Fruit fly (Drosophila melanogaster) whole organism, embryonic: ENCODE results near the gene Capr.

ENCODE experiments used
- Antp ChIP-seq: fragments of 200-800 bp; sonication (Bioruptor generic); optimal IDR thresholded peaks from 3 replicates; lab custom pipeline; 2016; ENCODE audit warnings: missing biosample characterization, missing genetic modification characterization
- Awh ChIP-seq: fragments of 200-800 bp; sonication (Bioruptor generic); IDR thresholded peaks from 2 replicates; pipeline ENCODE4, ENCODE4 v1.3.6; 2022; ENCODE audit warnings: missing biosample characterization, missing genetic modification characterization
- BEAF-32 ChIP-seq: fragments of 200-800 bp; sonication (Bioruptor generic); optimal IDR thresholded peaks from 3 replicates; lab custom pipeline; 2017; ENCODE audit warnings: missing biosample characterization, missing genetic modification characterization, mild to moderate bottlenecking, moderate library complexity, missing genetic modification reagents
- CG11093 ChIP-seq: fragments of 200-800 bp; sonication (Bioruptor generic); IDR thresholded peaks from 3 replicates; pipeline ENCODE4 v1.3.6; 2022; ENCODE audit warnings: missing biosample characterization, missing genetic modification characterization
- CG12071 ChIP-seq: fragments of 200-800 bp; sonication (Bioruptor generic); optimal IDR thresholded peaks from 3 replicates; lab custom pipeline; 2018; ENCODE audit warnings: missing biosample characterization, mild to moderate bottlenecking, missing genetic modification characterization
- CG12659 ChIP-seq: fragments of 200-800 bp; sonication (Bioruptor generic); optimal IDR thresholded peaks from 3 replicates; lab custom pipeline; 2017; ENCODE audit warnings: mild to moderate bottlenecking, missing biosample characterization, missing genetic modification reagents, missing genetic modification characterization
- CG13775 ChIP-seq: fragments of 200-800 bp; sonication (Bioruptor generic); optimal IDR thresholded peaks from 3 replicates; lab custom pipeline; 2017; ENCODE audit warnings: missing biosample characterization, mild to moderate bottlenecking, missing genetic modification characterization
- CG17802 ChIP-seq: fragments of 200-800 bp; sonication (Bioruptor generic); optimal IDR thresholded peaks from 2 replicates; lab custom pipeline; 2018; ENCODE audit warnings: missing biosample characterization, mild to moderate bottlenecking, missing genetic modification characterization, moderate library complexity
- CG2678 ChIP-seq: fragments of 200-800 bp; sonication (Bioruptor generic); optimal IDR thresholded peaks from 3 replicates; lab custom pipeline; 2019; ENCODE audit warnings: missing biosample characterization, mild to moderate bottlenecking, missing genetic modification characterization, moderate library complexity
- CG3838 ChIP-seq: fragments of 200-800 bp; sonication (Bioruptor generic); optimal IDR thresholded peaks from 3 replicates; lab custom pipeline; 2016; ENCODE audit warnings: missing biosample characterization, missing genetic modification characterization
- CG4854 ChIP-seq: fragments of 200-800 bp; sonication (Bioruptor generic); optimal IDR thresholded peaks from 2 replicates; lab custom pipeline; 2016; ENCODE audit warnings: missing biosample characterization, missing genetic modification characterization, inconsistent platforms
- CG5180 ChIP-seq: fragments of 200-800 bp; sonication (Bioruptor generic); optimal IDR thresholded peaks from 3 replicates; lab custom pipeline; 2017; ENCODE audit warnings: missing biosample characterization, missing genetic modification characterization, mild to moderate bottlenecking, moderate library complexity, missing genetic modification reagents
- CG7786 ChIP-seq: fragments of 200-800 bp; sonication (Bioruptor generic); optimal IDR thresholded peaks from 2 replicates; lab custom pipeline; 2016; ENCODE audit warnings: missing biosample characterization, missing genetic modification characterization
- CG9817 ChIP-seq: fragments of 200-800 bp; sonication (Bioruptor generic); optimal IDR thresholded peaks from 2 replicates; lab custom pipeline; 2018; ENCODE audit warnings: missing biosample characterization, mild to moderate bottlenecking, missing genetic modification characterization, moderate library complexity
- Dbx ChIP-seq: fragments of 200-800 bp; sonication (Bioruptor generic); IDR thresholded peaks from 3 replicates; pipeline ENCODE4 v1.3.6; 2022; ENCODE audit warnings: missing biosample characterization, missing genetic modification characterization
- Dref ChIP-seq: fragments of 200-800 bp; sonication (Bioruptor generic); IDR thresholded peaks from 2 replicates; pipeline ENCODE4 v1.3.6; 2022; ENCODE audit warnings: missing biosample characterization, missing genetic modification characterization
- E2f2 ChIP-seq: fragments of 200-800 bp; sonication (Bioruptor generic); IDR thresholded peaks from 2 replicates; pipeline ENCODE4 v1.3.6; 2022; ENCODE audit warnings: missing biosample characterization, missing genetic modification characterization
- HLHmδ ChIP-seq: fragments of 200-800 bp; sonication (Bioruptor generic); optimal IDR thresholded peaks from 2 replicates; lab custom pipeline; 2018; ENCODE audit warnings: missing biosample characterization, mild to moderate bottlenecking, missing genetic modification characterization, moderate library complexity
- Meics ChIP-seq: fragments of 200-800 bp; sonication (Bioruptor generic); optimal IDR thresholded peaks from 2 replicates; lab custom pipeline; 2017; ENCODE audit warnings: missing biosample characterization, mild to moderate bottlenecking, missing genetic modification characterization
- Myb ChIP-seq: fragments of 200-800 bp; sonication (Bioruptor generic); optimal IDR thresholded peaks from 2 replicates; lab custom pipeline; 2016; ENCODE audit warnings: missing biosample characterization, missing genetic modification characterization
- NfI ChIP-seq: fragments of 200-800 bp; sonication (Bioruptor generic); optimal IDR thresholded peaks from 3 replicates; lab custom pipeline; 2018; ENCODE audit warnings: missing biosample characterization, mild to moderate bottlenecking, missing genetic modification characterization, moderate library complexity
- Rfx ChIP-seq: fragments of 200-800 bp; sonication (Bioruptor generic); IDR thresholded peaks from 2 replicates; pipeline ENCODE4 v1.3.6; 2022; ENCODE audit warnings: missing biosample characterization, missing genetic modification characterization
- al ChIP-seq: fragments of 200-800 bp; sonication (Bioruptor generic); IDR thresholded peaks from 2 replicates; pipeline ENCODE4 v1.3.6; 2022; ENCODE audit warnings: missing biosample characterization, missing genetic modification characterization
- ash1 ChIP-seq: fragments of 200-800 bp; sonication (Bioruptor generic); optimal IDR thresholded peaks from 2 replicates; lab custom pipeline; 2018; ENCODE audit warnings: missing biosample characterization, mild to moderate bottlenecking, missing genetic modification characterization
- mam ChIP-seq: fragments of 200-800 bp; sonication (Bioruptor generic); optimal IDR thresholded peaks from 3 replicates; lab custom pipeline; 2016; ENCODE audit warnings: missing biosample characterization, missing genetic modification characterization
- pan ChIP-seq, 4 experiments: fragments of >200 bp in 3 of 4; fragments of 200-800 bp in 1 of 4; sonication (Bioruptor generic) in 1 of 4; optimal IDR thresholded peaks in 3 of 4; IDR thresholded peaks in 1 of 4; 2 replicates each; pipeline versions ENCODE4 v1.3.6 to Lab custom; 2017 to 2022; ENCODE audit warnings: missing biosample characterization in 2 of 4, missing genetic modification characterization in 2 of 4, mixed read lengths in 1 of 4
- pfk ChIP-seq: fragments of 200-800 bp; sonication (Bioruptor generic); optimal IDR thresholded peaks from 2 replicates; lab custom pipeline; 2018; ENCODE audit warnings: missing biosample characterization, mild to moderate bottlenecking, missing genetic modification characterization, moderate library complexity
- pzg ChIP-seq: fragments of 200-800 bp; sonication (Bioruptor generic); optimal IDR thresholded peaks from 3 replicates; lab custom pipeline; 2018; ENCODE audit warnings: missing biosample characterization, mild to moderate bottlenecking, missing genetic modification characterization, moderate library complexity
- schlank ChIP-seq: fragments of 200-800 bp; sonication (Bioruptor generic); optimal IDR thresholded peaks from 2 replicates; lab custom pipeline; 2018; ENCODE audit warnings: missing biosample characterization, mild to moderate bottlenecking, missing genetic modification characterization
- sens ChIP-seq: fragments of 200-800 bp; sonication (Bioruptor generic); peaks from one replicate; lab custom pipeline; 2016; ENCODE audit warnings: missing biosample characterization, missing genetic modification characterization
- sob ChIP-seq: fragments of 200-800 bp; sonication (Bioruptor generic); IDR thresholded peaks from 2 replicates; pipeline ENCODE4 v1.3.6; 2022; ENCODE audit warnings: missing biosample characterization, missing genetic modification characterization
- ttk ChIP-seq: fragments of 200-800 bp; sonication (Bioruptor generic); IDR thresholded peaks from 2 replicates; pipeline ENCODE4 v2.1.2; 2022; ENCODE audit warnings: missing biosample characterization, missing genetic modification characterization
- unpg ChIP-seq: fragments of 200-800 bp; sonication (Bioruptor generic); optimal IDR thresholded peaks from 3 replicates; lab custom pipeline; 2018; ENCODE audit warnings: missing biosample characterization, mild to moderate bottlenecking, missing genetic modification characterization, moderate library complexity
- usp ChIP-seq: fragments of >200 bp; optimal IDR thresholded peaks from 2 replicates; lab custom pipeline; 2017; ENCODE audit warnings: missing biosample characterization, missing genetic modification characterization
- zfh1 ChIP-seq: fragments of 200-800 bp; sonication (Bioruptor generic); IDR thresholded peaks from 3 replicates; pipeline ENCODE4 v1.3.6; 2022; ENCODE audit warnings: missing biosample characterization, missing genetic modification characterization

The Capr gene

DNA sequence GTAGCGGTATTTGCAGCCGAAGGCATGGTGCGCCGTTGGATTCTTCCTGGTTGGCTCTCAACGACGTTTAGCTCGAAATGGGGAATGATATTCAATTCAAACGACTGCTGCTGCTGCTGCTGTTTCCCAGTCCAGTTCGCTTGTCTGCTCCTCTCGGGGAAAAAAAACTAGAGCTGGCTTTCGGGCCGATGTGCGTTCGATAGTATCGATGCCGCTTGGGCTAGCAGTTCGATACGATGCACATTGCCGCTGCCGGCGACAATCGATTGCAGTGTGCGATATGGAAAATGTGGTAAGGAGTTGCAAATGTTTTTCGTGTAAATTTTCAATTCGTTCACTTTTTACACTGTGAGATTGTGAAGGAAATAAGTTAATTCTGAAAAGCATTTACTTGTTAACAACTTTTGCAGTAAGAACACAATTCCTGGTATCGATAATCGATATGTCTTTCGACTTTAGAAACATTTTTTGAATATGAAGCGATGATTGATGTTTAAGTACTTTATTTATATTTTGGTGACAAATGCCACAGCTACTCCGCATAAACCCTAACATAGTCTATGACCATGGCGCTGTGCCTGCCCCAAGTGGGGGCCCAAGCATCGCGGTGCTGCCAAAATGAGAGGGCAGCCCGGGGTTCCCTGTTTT lies at the start of gene Capr (continued):
- TF ChIP-seq pfk (GFP tag; lab: Kevin White, UChicago) (peak; percentile 1), mam (GFP tag; lab: Kevin White, UChicago) (peak; percentile 64), NfI (GFP tag; lab: Kevin White, UChicago) (peak; percentile 14), Antp (GFP tag; lab: Kevin White, UChicago) (peak; percentile 34), CG9817 (tag; lab: Kevin White, UChicago) (no peak), unpg (GFP tag; lab: Kevin White, UChicago) (peak; percentile 7), CG4854 (GFP tag; lab: Kevin White, UChicago) (no peak), Rfx (GFP tag; lab: Robert Waterston, UW) (peak; percentile 71), zfh1 (GFP tag; lab: Robert Waterston, UW) (peak; percentile 46; the same call in 1 of the 3 replicates), Dbx (GFP tag; lab: Robert Waterston, UW) (peak; percentile 73; the same call in 2 of the 3 replicates), CG2678 (tag; lab: Kevin White, UChicago) (peak; percentile 25), Myb (GFP tag; lab: Kevin White, UChicago) (peak; percentile 67), Awh (GFP tag; lab: Robert Waterston, UW) (no peak), al (no peak), Meics (GFP tag; lab: Kevin White, UChicago) (peak; percentile 17), CG12071 (GFP tag; lab: Kevin White, UChicago) (no peak), BEAF-32 (GFP tag; lab: Kevin White, UChicago) (peak; percentile 99), schlank (no peak), pzg (peak; percentile 93), pan (optimal IDR thresholded peaks at IDR 0.05; lab: Kevin White, UChicago) (no peak), pan (GFP tag; optimal IDR thresholded peaks at IDR 0.05 in 1 of 2, IDR thresholded peaks at IDR 0.05 in 1 of 2) (no peak), E2f2 (GFP tag; lab: Robert Waterston, UW) (peak; percentile 86)

DNA sequence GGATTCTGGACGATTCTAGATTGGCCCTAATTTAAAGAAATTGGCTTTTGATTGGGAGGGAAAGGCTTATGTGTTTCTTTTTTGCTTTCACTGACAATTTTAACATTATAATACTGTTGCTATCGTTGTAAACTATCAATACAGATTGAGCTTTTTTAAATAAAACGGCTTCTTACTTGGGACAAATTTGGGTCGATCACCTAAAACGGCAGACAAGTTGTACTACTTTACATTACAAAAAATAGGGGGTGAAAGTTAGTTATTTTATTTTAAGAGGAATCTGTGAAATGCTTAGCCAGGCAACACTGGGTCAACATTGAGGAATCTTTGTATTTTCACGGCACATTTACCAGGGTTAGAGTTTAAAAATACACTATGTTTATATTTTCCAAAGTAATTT lies 25.2 kb upstream of the Capr start, which contains the start of gene Dic4:
Dic4 (minus strand) TSS at position 101 of the 400 bp plus-strand sequence.
- TF ChIP-seq CG3838 (GFP tag; lab: Kevin White, UChicago) = no peak
- TF ChIP-seq sens (GFP tag; lab: Kevin White, UChicago) = peak; percentile 1
- TF ChIP-seq CG5180 = no peak
- no peak for TF ChIP-seq CG17802

DNA sequence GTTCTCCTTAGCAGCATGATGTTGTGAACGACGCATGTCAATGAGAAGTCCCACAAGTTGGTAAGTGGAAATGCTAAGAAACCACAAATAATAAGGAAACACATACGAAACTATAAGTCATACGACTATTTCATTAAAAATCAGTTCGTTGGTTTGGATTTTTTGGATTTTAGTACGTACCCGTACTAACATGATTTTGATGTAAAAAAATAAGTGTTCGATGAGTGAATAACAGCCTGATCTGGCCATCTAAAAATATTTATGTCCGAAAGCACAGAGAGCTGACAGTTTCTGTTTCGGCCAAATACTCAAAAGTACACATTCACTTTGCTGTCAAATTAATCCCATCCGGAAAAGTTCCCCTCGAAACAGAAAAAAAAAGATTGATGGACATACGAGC lies 20.8 kb upstream of the Capr start, which contains the start of gene CG6893:
CG6893 (plus strand) TSS at position 301 of the 400 bp plus-strand sequence.
- TF ChIP-seq CG12659 (no peak), usp (GFP tag; lab: Kevin White, UChicago) (no peak), sob (GFP tag; lab: Robert Waterston, UW) (no peak), CG11093 (GFP tag; lab: Robert Waterston, UW) (no peak), HLHmδ (GFP tag; lab: Kevin White, UChicago) (no peak), ash1 (GFP tag; lab: Kevin White, UChicago) (no peak), Dref (GFP tag; lab: Robert Waterston, UW) (no peak), ttk (no peak), CG13775 (GFP tag; lab: Kevin White, UChicago) (no peak), CG7786 (GFP tag; lab: Kevin White, UChicago) (no peak)
